Fruit fly (Drosophila melanogaster) whole organism, prepupa: ENCODE measurements around the gene Gr97a.

Source experiments
- Blimp-1 ChIP-seq: fragments of 200-800 bp; sonication (Bioruptor generic); optimal IDR thresholded peaks from 3 replicates; lab custom pipeline; 2017; ENCODE audit warnings: missing biosample characterization, missing genetic modification characterization, mild to moderate bottlenecking, moderate library complexity, missing genetic modification reagents
- CG10631 ChIP-seq: fragments of 200-800 bp; sonication (Bioruptor generic); optimal IDR thresholded peaks from 2 replicates; lab custom pipeline; 2016; ENCODE audit warnings: missing biosample characterization, missing genetic modification characterization
- CG11294 ChIP-seq: fragments of 200-800 bp; sonication (Bioruptor generic); IDR thresholded peaks from 2 replicates; pipeline ENCODE4 v1.3.6; 2022; ENCODE audit warnings: missing biosample characterization, missing genetic modification characterization
- CG11762 ChIP-seq: fragments of 200-800 bp; sonication (Bioruptor generic); optimal IDR thresholded peaks from 3 replicates; lab custom pipeline; 2016; ENCODE audit warnings: missing biosample characterization, missing genetic modification characterization; ENCODE audit not compliant: insufficient read depth
- CG11902 ChIP-seq: fragments of 200-800 bp; sonication (Bioruptor generic); optimal IDR thresholded peaks from 3 replicates; lab custom pipeline; 2016; ENCODE audit warnings: missing biosample characterization, missing genetic modification characterization
- CG15336 ChIP-seq: fragments of 200-800 bp; sonication (Bioruptor generic); IDR thresholded peaks from 2 replicates; pipeline ENCODE4 v1.3.6; 2022; ENCODE audit warnings: missing biosample characterization, missing genetic modification characterization
- CG1621 ChIP-seq: fragments of 200-800 bp; sonication (Bioruptor generic); optimal IDR thresholded peaks from 3 replicates; lab custom pipeline; 2018; ENCODE audit warnings: missing biosample characterization, mild to moderate bottlenecking, missing genetic modification characterization
- CG16779 ChIP-seq: fragments of 200-800 bp; sonication (Bioruptor generic); optimal IDR thresholded peaks from 3 replicates; lab custom pipeline; 2017; ENCODE audit warnings: missing biosample characterization, mild to moderate bottlenecking, missing genetic modification characterization
- CG3032 ChIP-seq: fragments of 200-800 bp; optimal IDR thresholded peaks from 2 replicates; lab custom pipeline; 2019; ENCODE audit warnings: missing biosample characterization, mild to moderate bottlenecking, missing genetic modification characterization, moderate library complexity
- CG31627 ChIP-seq: fragments of 200-800 bp; sonication (Bioruptor generic); optimal IDR thresholded peaks from 3 replicates; lab custom pipeline; 2016; ENCODE audit warnings: missing biosample characterization, missing genetic modification characterization
- CG32006 ChIP-seq: fragments of 200-800 bp; sonication (Bioruptor generic); optimal IDR thresholded peaks from 3 replicates; lab custom pipeline; 2017; ENCODE audit warnings: missing biosample characterization, mild to moderate bottlenecking, missing genetic modification characterization
- CG34406 ChIP-seq: fragments of 200-800 bp; sonication (Bioruptor generic); optimal IDR thresholded peaks from 3 replicates; lab custom pipeline; 2016; ENCODE audit warnings: missing biosample characterization, missing genetic modification characterization
- CG3919 ChIP-seq: fragments of 200-800 bp; sonication (Bioruptor generic); optimal IDR thresholded peaks from 3 replicates; lab custom pipeline; 2016; ENCODE audit warnings: missing biosample characterization, missing genetic modification characterization
- CG4318 ChIP-seq: fragments of 200-800 bp; sonication (Bioruptor generic); optimal IDR thresholded peaks from 3 replicates; lab custom pipeline; 2017; ENCODE audit warnings: missing biosample characterization, mild to moderate bottlenecking, missing genetic modification characterization
- CG6163 ChIP-seq: fragments of 200-800 bp; sonication (Bioruptor generic); IDR thresholded peaks from 3 replicates; pipeline ENCODE4 v1.3.6; 2022; ENCODE audit warnings: missing biosample characterization, missing genetic modification characterization
- CG6276 ChIP-seq: fragments of 200-800 bp; sonication (Bioruptor generic); optimal IDR thresholded peaks from 2 replicates; lab custom pipeline; 2017; ENCODE audit warnings: missing biosample characterization, mild to moderate bottlenecking, missing genetic modification characterization
- CG6792 ChIP-seq: fragments of 200-800 bp; sonication (Bioruptor generic); optimal IDR thresholded peaks from 3 replicates; lab custom pipeline; 2016; ENCODE audit warnings: missing biosample characterization, missing genetic modification characterization
- CG6808 ChIP-seq: fragments of 200-800 bp; sonication (Bioruptor generic); optimal IDR thresholded peaks from 3 replicates; lab custom pipeline; 2017; ENCODE audit warnings: missing biosample characterization, missing genetic modification characterization, mild to moderate bottlenecking, moderate library complexity, missing genetic modification reagents
- CG6854 ChIP-seq: fragments of 200-800 bp; sonication (Bioruptor generic); optimal IDR thresholded peaks from 2 replicates; lab custom pipeline; 2017; ENCODE audit warnings: missing biosample characterization, mild to moderate bottlenecking, missing genetic modification characterization
- CG7368 ChIP-seq: fragments of 200-800 bp; sonication (Bioruptor generic); optimal IDR thresholded peaks from 3 replicates; lab custom pipeline; 2016; ENCODE audit warnings: missing biosample characterization, missing genetic modification characterization
- CG8119 ChIP-seq: fragments of 200-800 bp; sonication (Bioruptor generic); IDR thresholded peaks from 3 replicates; pipeline ENCODE4 v1.3.6; 2022; ENCODE audit warnings: missing biosample characterization, missing genetic modification characterization
- CG8632 ChIP-seq: fragments of 200-800 bp; sonication (Bioruptor generic); optimal IDR thresholded peaks from 3 replicates; lab custom pipeline; 2016; ENCODE audit warnings: missing biosample characterization, missing genetic modification characterization
- CG9139 ChIP-seq: fragments of 200-800 bp; sonication (Bioruptor generic); optimal IDR thresholded peaks from 3 replicates; lab custom pipeline; 2017; ENCODE audit warnings: missing biosample characterization, mild to moderate bottlenecking, missing genetic modification characterization
- Eip78C ChIP-seq: fragments of 200-800 bp; sonication (Bioruptor generic); peaks from one replicate; lab custom pipeline; 2016; ENCODE audit warnings: missing biosample characterization, missing genetic modification characterization
- Eip93F ChIP-seq: fragments of 200-800 bp; sonication (Bioruptor generic); optimal IDR thresholded peaks from 2 replicates; lab custom pipeline; 2016; ENCODE audit warnings: missing biosample characterization, mild to moderate bottlenecking, missing genetic modification characterization
- Ets21C ChIP-seq: fragments of 200-800 bp; sonication (Bioruptor generic); optimal IDR thresholded peaks from 3 replicates; lab custom pipeline; 2016; ENCODE audit warnings: missing biosample characterization, missing genetic modification characterization
- Gug ChIP-seq: fragments of 200-800 bp; sonication (Bioruptor generic); IDR thresholded peaks from 2 replicates; pipeline ENCODE4 v1.3.6; 2022; ENCODE audit warnings: missing biosample characterization, missing genetic modification characterization
- Hr38 ChIP-seq: sonication (Bioruptor generic); optimal IDR thresholded peaks from 2 replicates; lab custom pipeline; 2016; ENCODE audit warnings: missing biosample characterization, missing genetic modification characterization
- Hr39 ChIP-seq: fragments of 200-800 bp; sonication (Bioruptor generic); optimal IDR thresholded peaks from 2 replicates; lab custom pipeline; 2016; ENCODE audit warnings: missing biosample characterization, missing genetic modification characterization
- Hr4 ChIP-seq: fragments of 200-800 bp; sonication (Bioruptor generic); optimal IDR thresholded peaks from 3 replicates; lab custom pipeline; 2016; ENCODE audit warnings: missing biosample characterization, missing genetic modification characterization
- Lpt ChIP-seq: fragments of 200-800 bp; sonication (Bioruptor generic); optimal IDR thresholded peaks from 3 replicates; lab custom pipeline; 2016; ENCODE audit warnings: missing biosample characterization, missing genetic modification characterization
- Met ChIP-seq: fragments of 200-800 bp; sonication (Bioruptor generic); optimal IDR thresholded peaks from 3 replicates; lab custom pipeline; 2016; ENCODE audit warnings: missing biosample characterization, missing genetic modification characterization
- OdsH ChIP-seq: fragments of 200-800 bp; sonication (Bioruptor generic); optimal IDR thresholded peaks from 3 replicates; lab custom pipeline; 2016; ENCODE audit warnings: missing biosample characterization, missing genetic modification characterization
- Smox ChIP-seq: fragments of 200-800 bp; sonication (Bioruptor generic); optimal IDR thresholded peaks from 3 replicates; lab custom pipeline; 2016; ENCODE audit warnings: missing biosample characterization, missing genetic modification characterization
- Sox102F ChIP-seq: fragments of 200-800 bp; sonication (Bioruptor generic); optimal IDR thresholded peaks from 2 replicates; lab custom pipeline; 2016; ENCODE audit warnings: missing biosample characterization, mild to moderate bottlenecking, missing genetic modification characterization
- Sox14 ChIP-seq: fragments of 200-800 bp; sonication (Bioruptor generic); optimal IDR thresholded peaks from 3 replicates; lab custom pipeline; 2016; ENCODE audit warnings: missing biosample characterization, missing genetic modification characterization
- Sox15 ChIP-seq: fragments of 200-800 bp; sonication (Bioruptor generic); optimal IDR thresholded peaks from 3 replicates; lab custom pipeline; 2016; ENCODE audit warnings: missing biosample characterization, missing genetic modification characterization
- acj6 ChIP-seq: fragments of 200-800 bp; sonication (Bioruptor generic); optimal IDR thresholded peaks from 3 replicates; lab custom pipeline; 2016; ENCODE audit warnings: missing biosample characterization, missing genetic modification characterization
- cyc ChIP-seq: fragments of 200-800 bp; sonication (Bioruptor generic); optimal IDR thresholded peaks from 3 replicates; lab custom pipeline; 2016; ENCODE audit warnings: missing biosample characterization, missing genetic modification characterization
- dsx ChIP-seq: fragments of 200-800 bp; optimal IDR thresholded peaks from 3 replicates; lab custom pipeline; 2019; ENCODE audit warnings: missing biosample characterization, mild to moderate bottlenecking, missing genetic modification characterization, moderate library complexity; ENCODE audit not compliant: poor library complexity, severe bottlenecking
- eg ChIP-seq: fragments of 200-800 bp; sonication (Bioruptor generic); IDR thresholded peaks from 3 replicates; pipeline ENCODE4 v1.3.6; 2022; ENCODE audit warnings: missing biosample characterization, missing genetic modification characterization
- esn ChIP-seq: fragments of 200-800 bp; sonication (Bioruptor generic); optimal IDR thresholded peaks from 2 replicates; lab custom pipeline; 2016; ENCODE audit warnings: missing biosample characterization, mild to moderate bottlenecking, missing genetic modification characterization, moderate library complexity
- fd59A ChIP-seq: fragments of 200-800 bp; sonication (Bioruptor generic); optimal IDR thresholded peaks from 2 replicates; lab custom pipeline; 2017; ENCODE audit warnings: missing biosample characterization, mild to moderate bottlenecking, missing genetic modification characterization, missing genetic modification reagents
- fd85E ChIP-seq: fragments of 200-800 bp; sonication (Bioruptor generic); optimal IDR thresholded peaks from 3 replicates; lab custom pipeline; 2016; ENCODE audit warnings: missing biosample characterization, missing genetic modification characterization
- lz ChIP-seq: fragments of 200-800 bp; sonication (Bioruptor generic); optimal IDR thresholded peaks from 3 replicates; lab custom pipeline; 2016; ENCODE audit warnings: missing biosample characterization, missing genetic modification characterization
- pdm3 ChIP-seq: fragments of 200-800 bp; sonication (Bioruptor generic); optimal IDR thresholded peaks from 3 replicates; lab custom pipeline; 2016; ENCODE audit warnings: missing biosample characterization, missing genetic modification characterization
- salr ChIP-seq, 2 experiments: fragments of 200-800 bp; sonication (Bioruptor generic); optimal IDR thresholded peaks; 3 replicates each; lab custom pipeline; 2016 to 2018; ENCODE audit warnings: missing biosample characterization in 2 of 2, missing genetic modification characterization in 2 of 2, mild to moderate bottlenecking in 1 of 2
- spab ChIP-seq: fragments of 200-800 bp; sonication (Bioruptor generic); optimal IDR thresholded peaks from 2 replicates; lab custom pipeline; 2017; ENCODE audit warnings: missing biosample characterization, mild to moderate bottlenecking, missing genetic modification characterization, missing genetic modification reagents
- ss ChIP-seq, 2 experiments: fragments of 200-800 bp; sonication (Bioruptor generic); optimal IDR thresholded peaks; 2 replicates in 1 of 2; 3 replicates in 1 of 2; lab custom pipeline; 2017 to 2018; ENCODE audit warnings: mild to moderate bottlenecking in 2 of 2, missing biosample characterization in 2 of 2, missing genetic modification characterization in 2 of 2, moderate library complexity in 1 of 2
- svp ChIP-seq: fragments of 200-800 bp; sonication (Bioruptor generic); peaks from one replicate; lab custom pipeline; 2016; ENCODE audit warnings: missing biosample characterization, missing genetic modification characterization
- vri ChIP-seq: fragments of 200-800 bp; sonication (Bioruptor generic); optimal IDR thresholded peaks from 3 replicates; lab custom pipeline; 2016; ENCODE audit warnings: missing biosample characterization, mild to moderate bottlenecking, missing genetic modification characterization

Gr97a gene

dm6 chr3R:26988412-26988981 is 22.2 kb upstream of the Gr97a start, which contains the start of gene CG31075:
Gene CG31075 (minus strand): TSS chr3R:26988517.
- TF ChIP-seq acj6 (GFP tag; lab: Kevin White, UChicago): peak; percentile 85
- TF ChIP-seq CG11902 (GFP tag; lab: Kevin White, UChicago): peak; percentile 80
- TF ChIP-seq CG3919 (GFP tag; lab: Kevin White, UChicago): peak; percentile 94
- peak; percentile 92 for TF ChIP-seq cyc
- peak; percentile 86 for TF ChIP-seq CG6792 (GFP tag; lab: Kevin White, UChicago)
- peak; percentile 74 for TF ChIP-seq fd85E
- peak; percentile 82 for TF ChIP-seq Hr4 (GFP tag; lab: Kevin White, UChicago)
- peak; percentile 76 for TF ChIP-seq Ets21C
- TF ChIP-seq eg (GFP tag; lab: Robert Waterston, UW): peak; percentile 97
- TF ChIP-seq Lpt (GFP tag; lab: Kevin White, UChicago): peak; percentile 68
- peak; percentile 73 for TF ChIP-seq CG4318
- TF ChIP-seq fd59A (GFP tag; lab: Kevin White, UChicago): peak; percentile 74
- TF ChIP-seq CG3032 (tag; lab: Kevin White, UChicago): peak; percentile 83
- peak; percentile 85 for TF ChIP-seq vri (GFP tag; lab: Kevin White, UChicago)
- TF ChIP-seq CG32006 (GFP tag; lab: Kevin White, UChicago): peak; percentile 76
- peak; percentile 84 for TF ChIP-seq pdm3 (GFP tag; lab: Kevin White, UChicago)
- peak; percentile 99 for TF ChIP-seq CG6163
- peak; percentile 97 for TF ChIP-seq Gug
- peak; percentile 69 for TF ChIP-seq Hr39 (GFP tag; lab: Kevin White, UChicago)
- TF ChIP-seq Smox: peak; percentile 87
- peak; percentile 92 for TF ChIP-seq lz (GFP tag; lab: Kevin White, UChicago)
- peak; percentile 81 to 87 for TF ChIP-seq ss (GFP tag; optimal IDR thresholded peaks at IDR 0.05; lab: Kevin White, UChicago)
- peak; percentile 83 for TF ChIP-seq CG11762
- peak; percentile 93 for TF ChIP-seq dsx (GFP tag; lab: Kevin White, UChicago)
- peak; percentile 85 for TF ChIP-seq CG7368 (GFP tag; lab: Kevin White, UChicago)
- TF ChIP-seq Blimp-1 (GFP tag; lab: Kevin White, UChicago): peak; percentile 76
- peak; percentile 59 to 66 for TF ChIP-seq salr (GFP tag; optimal IDR thresholded peaks at IDR 0.05; lab: Kevin White, UChicago)
- peak; percentile 98 for TF ChIP-seq Eip78C (GFP tag; lab: Kevin White, UChicago)
- TF ChIP-seq Eip93F (GFP tag; lab: Kevin White, UChicago): peak; percentile 91
- peak; percentile 81 for TF ChIP-seq Sox14 (GFP tag; lab: Kevin White, UChicago)
- TF ChIP-seq CG10631 (GFP tag; lab: Kevin White, UChicago): peak; percentile 91
- TF ChIP-seq CG1621 (tag; lab: Kevin White, UChicago): peak; percentile 82
- peak; percentile 41 for TF ChIP-seq Sox15 (GFP tag; lab: Kevin White, UChicago)
- peak; percentile 88 for TF ChIP-seq Met (GFP tag; lab: Kevin White, UChicago)
- TF ChIP-seq svp (GFP tag; lab: Kevin White, UChicago): peak; percentile 96
- TF ChIP-seq CG34406 (GFP tag; lab: Kevin White, UChicago): peak; percentile 83
- no peak for TF ChIP-seq CG6276
- peak; percentile 74 for TF ChIP-seq CG8632
- TF ChIP-seq CG9139 (GFP tag; lab: Kevin White, UChicago): peak; percentile 77
- TF ChIP-seq CG31627 (GFP tag; lab: Kevin White, UChicago): peak; percentile 76
- TF ChIP-seq OdsH (GFP tag; lab: Kevin White, UChicago): peak; percentile 86
- TF ChIP-seq CG6854: peak; percentile 72
- peak; percentile 94 for TF ChIP-seq CG8119 (GFP tag; lab: Robert Waterston, UW)
- TF ChIP-seq spab (GFP tag; lab: Kevin White, UChicago): peak; percentile 84
- TF ChIP-seq esn (GFP tag; lab: Kevin White, UChicago): peak; percentile 94
- TF ChIP-seq CG16779 (tag; lab: Kevin White, UChicago): peak; percentile 81
- peak; percentile 86 for TF ChIP-seq CG6808 (GFP tag; lab: Kevin White, UChicago)
- peak; percentile 88 for TF ChIP-seq Sox102F
- TF ChIP-seq CG11294: peak; percentile 75
- no peak for TF ChIP-seq Hr38 (GFP tag; lab: Kevin White, UChicago)
- TF ChIP-seq CG15336 (GFP tag; lab: Robert Waterston, UW): peak; percentile 94
